Fruit fly (Drosophila melanogaster): Measurements from ENCODE around the gene Rrp5.

Gene Rrp5

dm6 chr3R:24333182-24333808 is at the start of gene Rrp5, which contains the start of gene Dis3:
Gene Rrp5 (minus strand): TSS chr3R:24333316.
Gene Dis3 (plus strand): TSS chr3R:24333433.
- TF ChIP-seq CG4496 (GFP tag; IDR thresholded peaks at IDR 0.05) (peak; percentile 35; the same call in 1 of the 3 replicates), EcR (GFP tag; optimal IDR thresholded peaks at IDR 0.05) (no peak), CG12605 (GFP tag; IDR thresholded peaks at IDR 0.05) (no peak), CG8301 (tag; optimal IDR thresholded peaks at IDR 0.05) (no peak), fd96Ca (GFP tag; IDR thresholded peaks at IDR 0.05) (peak; percentile 41; the same call in 1 of the 3 replicates), D1 (tag; optimal IDR thresholded peaks at IDR 0.05) (no peak), CG8159 (tag; optimal IDR thresholded peaks at IDR 0.05) (no peak), Pif1A (GFP tag; optimal IDR thresholded peaks at IDR 0.05) (no peak), gl (tag; optimal IDR thresholded peaks at IDR 0.05) (no peak), Pif1B (GFP tag; optimal IDR thresholded peaks at IDR 0.05) (no peak), CG15710 (tag; optimal IDR thresholded peaks at IDR 0.05) (no peak), CG17806 (tag; optimal IDR thresholded peaks at IDR 0.05) (no peak), CG14655 (GFP tag; optimal IDR thresholded peaks at IDR 0.05) (no peak), CG32121 (GFP tag; IDR thresholded peaks at IDR 0.05) (no peak), CG34367 (tag; optimal IDR thresholded peaks at IDR 0.05) (no peak)

- TF ChIP-seq CG17806 (tag; optimal IDR thresholded peaks at IDR 0.05) (no peak), CG14655 (GFP tag; optimal IDR thresholded peaks at IDR 0.05) (no peak), gl (tag; optimal IDR thresholded peaks at IDR 0.05) (no peak)
Observed at dm6 chr3R:24376565-24376964, 43.4 kb upstream of the Rrp5 start, which contains the start of gene CG33342. Gene CG33342 (plus strand): TSS chr3R:24376865.

- TF ChIP-seq CG34367 (tag; optimal IDR thresholded peaks at IDR 0.05) (no peak), EcR (GFP tag; optimal IDR thresholded peaks at IDR 0.05) (no peak), CG10348 (GFP tag; IDR thresholded peaks at IDR 0.05) (no peak), D1 (tag; optimal IDR thresholded peaks at IDR 0.05) (no peak), CG9948 (tag; optimal IDR thresholded peaks at IDR 0.05) (no peak), fd96Ca (GFP tag; IDR thresholded peaks at IDR 0.05) (no peak), CG13204 (GFP tag; optimal IDR thresholded peaks at IDR 0.05) (no peak), CG12605 (GFP tag; IDR thresholded peaks at IDR 0.05) (no peak), CG14655 (GFP tag; optimal IDR thresholded peaks at IDR 0.05) (no peak), CG15710 (tag; optimal IDR thresholded peaks at IDR 0.05) (no peak), CG4496 (GFP tag; IDR thresholded peaks at IDR 0.05) (no peak), Snoo (tag; optimal IDR thresholded peaks at IDR 0.05) (no peak)
Observed at dm6 chr3R:24375561-24375960, 42.4 kb upstream of the Rrp5 start, which contains the start of gene CG17781. Gene CG17781 (minus strand): TSS chr3R:24375661.

dm6 chr3R:24372662-24373061 is 39.5 kb upstream of the Rrp5 start, which contains the start of gene CG17782:
Gene CG17782 (minus strand): TSS chr3R:24372762.
- no peak for TF ChIP-seq CG17806 (tag; optimal IDR thresholded peaks at IDR 0.05)
- no peak for TF ChIP-seq CG4496 (GFP tag; IDR thresholded peaks at IDR 0.05)
- no peak for TF ChIP-seq Snoo (tag; optimal IDR thresholded peaks at IDR 0.05)
- no peak for TF ChIP-seq EcR (GFP tag; optimal IDR thresholded peaks at IDR 0.05)

dm6 chr3R:24369268-24369667 is 36.2 kb upstream of the Rrp5 start, which contains the start of gene CG13614:
Gene CG13614 (plus strand): TSS chr3R:24369568.
- no peak for TF ChIP-seq CG17806 (tag; optimal IDR thresholded peaks at IDR 0.05)
- TF ChIP-seq CG13204 (GFP tag; optimal IDR thresholded peaks at IDR 0.05), result no peak
- no peak for TF ChIP-seq CG10348 (GFP tag; IDR thresholded peaks at IDR 0.05)
- no peak for TF ChIP-seq CG32121 (GFP tag; IDR thresholded peaks at IDR 0.05)
- no peak for TF ChIP-seq Pif1B (GFP tag; optimal IDR thresholded peaks at IDR 0.05)
- TF ChIP-seq Ets98B (GFP tag; IDR thresholded peaks at IDR 0.05), result no peak
- TF ChIP-seq CG8159 (tag; optimal IDR thresholded peaks at IDR 0.05), result no peak
- TF ChIP-seq CG9948 (tag; optimal IDR thresholded peaks at IDR 0.05), result no peak
- no peak for TF ChIP-seq gl (tag; optimal IDR thresholded peaks at IDR 0.05)
- TF ChIP-seq Pif1A (GFP tag; optimal IDR thresholded peaks at IDR 0.05), result no peak
- no peak for TF ChIP-seq CG14655 (GFP tag; optimal IDR thresholded peaks at IDR 0.05)
- no peak for TF ChIP-seq EcR (GFP tag; optimal IDR thresholded peaks at IDR 0.05)
- no peak for TF ChIP-seq CG34367 (tag; optimal IDR thresholded peaks at IDR 0.05)
- TF ChIP-seq CG15710 (tag; optimal IDR thresholded peaks at IDR 0.05), result no peak
- TF ChIP-seq fd96Ca (GFP tag; IDR thresholded peaks at IDR 0.05), result no peak

dm6 chr3R:24368064-24368463 is 34.9 kb upstream of the Rrp5 start, which contains the start of the genes CG42812 and CG33341:
Gene CG42812 (minus strand): TSS chr3R:24368164.
Gene CG33341 (plus strand): TSS chr3R:24368358.
- TF ChIP-seq gl (tag; optimal IDR thresholded peaks at IDR 0.05) (no peak), CG15710 (tag; optimal IDR thresholded peaks at IDR 0.05) (no peak), CG32121 (GFP tag; IDR thresholded peaks at IDR 0.05) (no peak), CG10348 (GFP tag; IDR thresholded peaks at IDR 0.05) (no peak), CG17806 (tag; optimal IDR thresholded peaks at IDR 0.05) (no peak), CG4496 (GFP tag; IDR thresholded peaks at IDR 0.05) (no peak), CG14655 (GFP tag; optimal IDR thresholded peaks at IDR 0.05) (no peak), EcR (GFP tag; optimal IDR thresholded peaks at IDR 0.05) (no peak), CG8301 (tag; optimal IDR thresholded peaks at IDR 0.05) (no peak), CG8159 (tag; optimal IDR thresholded peaks at IDR 0.05) (no peak), D1 (tag; optimal IDR thresholded peaks at IDR 0.05) (no peak), Pif1A (GFP tag; optimal IDR thresholded peaks at IDR 0.05) (no peak), CG9948 (tag; optimal IDR thresholded peaks at IDR 0.05) (no peak), CG13204 (GFP tag; optimal IDR thresholded peaks at IDR 0.05) (no peak), Pif1B (GFP tag; optimal IDR thresholded peaks at IDR 0.05) (no peak)

All from whole organism, pupa.